Fruit fly (Drosophila melanogaster) Kc167 (cell line): ENCODE results near the gene CG1907.

Source experiments
- Myc ChIP-seq: fragments of >200 bp; optimal IDR thresholded peaks from 2 replicates; lab custom pipeline; 2017; ENCODE audit warnings: missing external identifiers
- Sin3A ChIP-seq: fragments of >200 bp; optimal IDR thresholded peaks from 2 replicates; lab custom pipeline; 2018; ENCODE audit warnings: missing external identifiers
- h ChIP-seq: fragments of >200 bp; optimal IDR thresholded peaks from 3 replicates; lab custom pipeline; 2018; ENCODE audit warnings: missing external identifiers
- insv ChIP-seq: fragments of >200 bp; optimal IDR thresholded peaks from 3 replicates; lab custom pipeline; 2018; ENCODE audit warnings: missing external identifiers
- psq ChIP-seq: fragments of >200 bp; optimal IDR thresholded peaks from 2 replicates; lab custom pipeline; 2017; ENCODE audit warnings: missing external identifiers
- ttk ChIP-seq: sonication (Bioruptor generic); optimal IDR thresholded peaks from 2 replicates; lab custom pipeline; 2017; ENCODE audit warnings: missing external identifiers

Gene CG1907

dm6 chr3R:29592139-29592814, 26.6 kb upstream of the CG1907 start:
- no peak for TF ChIP-seq Sin3A
- no peak for TF ChIP-seq Myc (lab: Kevin White, UChicago)
- no peak for TF ChIP-seq insv (lab: Kevin White, UChicago)
- no peak for TF ChIP-seq h
- TF ChIP-seq psq (lab: Kevin White, UChicago), result no peak
- no peak for TF ChIP-seq ttk (lab: Kevin White, UChicago)

DNA sequence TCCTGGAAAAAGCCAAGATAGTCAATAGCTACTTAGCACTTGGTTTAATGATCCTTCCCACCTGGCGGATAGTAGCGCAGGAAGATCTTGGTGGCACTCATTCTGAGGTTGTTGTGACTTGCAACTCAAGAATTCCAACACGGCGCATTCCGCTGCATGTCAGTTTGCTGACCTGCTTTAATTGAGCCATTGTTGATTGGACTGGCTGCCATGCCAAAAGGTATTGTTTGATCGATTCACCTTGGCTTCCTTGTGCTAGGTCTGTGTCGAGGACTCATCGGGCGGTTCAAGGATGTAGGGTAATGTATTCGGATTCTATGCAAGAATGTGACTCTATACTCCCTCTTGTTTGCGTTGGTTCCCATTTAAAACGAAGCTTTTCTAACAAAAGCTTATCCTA, 18.1 kb upstream of the CG1907 start, which contains the start of gene CG7568:
CG7568 (minus strand) TSS at position 101 of the 400 bp plus-strand sequence.
- no peak for TF ChIP-seq insv (lab: Kevin White, UChicago)
- no peak for TF ChIP-seq psq (lab: Kevin White, UChicago)
- TF ChIP-seq Sin3A, result no peak
- TF ChIP-seq h, result no peak
- no peak for TF ChIP-seq ttk (lab: Kevin White, UChicago)
- no peak for TF ChIP-seq Myc (lab: Kevin White, UChicago)

dm6 chr3R:29608177-29608576, 10.7 kb upstream of the CG1907 start, which contains the start of gene Diedel2:
TSS of gene Diedel2 (plus strand) at chr3R:29608477.
- TF ChIP-seq h (no peak), insv (lab: Kevin White, UChicago) (no peak), Myc (lab: Kevin White, UChicago) (no peak), Sin3A (no peak), psq (lab: Kevin White, UChicago) (no peak), ttk (lab: Kevin White, UChicago) (no peak)

DNA sequence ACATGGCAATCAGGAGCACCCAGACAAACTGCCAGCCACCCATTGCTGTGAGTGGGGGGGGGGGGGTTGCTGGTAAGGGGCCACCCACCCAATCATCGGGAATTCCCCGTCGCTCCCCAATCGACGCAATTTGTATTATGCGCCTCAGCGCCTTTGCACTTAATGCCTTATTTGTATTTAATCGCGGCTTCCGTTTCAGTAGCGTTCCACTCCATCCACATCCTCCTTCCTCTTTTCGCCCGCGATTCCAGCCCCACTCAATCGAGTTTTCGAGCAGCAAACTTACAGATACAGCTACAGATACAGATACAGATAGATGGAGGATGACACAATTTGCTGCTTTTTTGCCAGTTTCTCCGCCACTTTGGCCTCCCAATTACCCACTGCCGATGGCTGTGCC, 7.9 kb upstream of the CG1907 start:
- TF ChIP-seq Myc (lab: Kevin White, UChicago) (no peak), h (no peak), ttk (lab: Kevin White, UChicago) (no peak), psq (lab: Kevin White, UChicago) (no peak), Sin3A (no peak), insv (lab: Kevin White, UChicago) (no peak)

DNA sequence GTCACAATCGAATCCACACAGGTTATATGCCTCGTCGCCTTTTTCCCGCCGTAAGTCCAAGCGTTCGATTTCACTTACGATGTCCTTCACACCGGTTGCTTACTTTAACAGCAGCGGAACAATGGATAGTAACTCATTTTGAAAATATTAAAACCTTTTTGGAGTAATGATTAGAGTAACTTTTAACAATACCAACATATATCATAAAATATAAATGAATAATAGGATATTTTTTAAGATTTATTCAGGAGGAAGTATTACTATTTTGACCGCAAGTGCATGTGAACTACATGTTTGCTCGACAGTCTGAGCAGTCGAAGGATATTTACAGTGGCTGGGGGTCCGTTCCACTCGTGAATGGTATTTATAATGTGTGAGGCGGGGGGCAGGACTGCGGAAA, 1.7 kb upstream of the CG1907 start:
- TF ChIP-seq insv (lab: Kevin White, UChicago) (no peak), psq (lab: Kevin White, UChicago) (no peak), Myc (lab: Kevin White, UChicago) (no peak), ttk (lab: Kevin White, UChicago) (no peak), h (no peak), Sin3A (no peak)

- TF ChIP-seq Myc (lab: Kevin White, UChicago), result no peak
- TF ChIP-seq ttk (lab: Kevin White, UChicago), result no peak
- TF ChIP-seq psq (lab: Kevin White, UChicago), result no peak
- TF ChIP-seq insv (lab: Kevin White, UChicago), result no peak
- TF ChIP-seq h, result no peak
- TF ChIP-seq Sin3A, result no peak
These were observed 1.1 kb upstream of the CG1907 start for dm6 chr3R:29617709-29618212.

DNA sequence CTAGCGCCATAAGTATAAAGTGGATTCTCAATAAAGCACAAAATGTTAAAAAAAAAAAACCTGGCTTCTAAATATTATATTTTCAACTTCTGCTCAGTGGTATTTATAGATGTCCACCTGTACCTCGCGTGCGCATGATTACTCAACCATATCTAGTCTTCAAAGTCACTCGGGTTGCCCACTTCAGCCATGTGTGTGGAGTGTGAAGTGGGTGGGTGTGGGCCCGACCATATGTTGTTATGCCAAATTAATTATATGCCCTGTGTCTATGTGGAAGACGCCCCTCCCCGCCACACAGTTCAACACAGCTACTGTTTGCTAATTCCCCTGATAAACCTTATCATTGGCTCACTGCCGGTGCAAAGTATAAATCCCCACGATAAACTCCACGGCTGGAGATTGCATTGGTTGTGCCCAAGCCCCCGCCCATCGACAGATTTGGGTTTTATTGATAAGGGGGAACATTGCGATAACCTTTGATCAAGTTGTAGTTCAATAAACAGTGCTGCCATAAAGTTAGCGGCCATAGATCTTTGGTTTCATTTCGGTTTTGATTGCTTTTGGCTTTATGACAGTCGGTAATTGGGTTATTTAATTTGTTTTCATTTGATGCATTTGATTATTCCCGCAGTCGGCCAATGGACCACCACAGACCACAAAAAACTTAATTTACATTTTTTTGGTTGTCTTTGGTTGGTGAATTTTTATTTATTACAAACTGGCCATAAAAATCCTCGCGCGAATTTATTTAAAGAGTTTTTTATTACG, 2.0 kb downstream of the CG1907 start:
- no peak for TF ChIP-seq psq (lab: Kevin White, UChicago)
- no peak for TF ChIP-seq Sin3A
- no peak for TF ChIP-seq ttk (lab: Kevin White, UChicago)
- no peak for TF ChIP-seq Myc (lab: Kevin White, UChicago)
- no peak for TF ChIP-seq insv (lab: Kevin White, UChicago)
- no peak for TF ChIP-seq h

- TF ChIP-seq ttk (lab: Kevin White, UChicago), result no peak
- TF ChIP-seq h, result no peak
- TF ChIP-seq insv (lab: Kevin White, UChicago), result no peak
- TF ChIP-seq psq (lab: Kevin White, UChicago), result no peak
- TF ChIP-seq Myc (lab: Kevin White, UChicago), result no peak
- no peak for TF ChIP-seq Sin3A
These were observed 7.0 kb downstream of the CG1907 start for dm6 chr3R:29625883-29626282.

DNA sequence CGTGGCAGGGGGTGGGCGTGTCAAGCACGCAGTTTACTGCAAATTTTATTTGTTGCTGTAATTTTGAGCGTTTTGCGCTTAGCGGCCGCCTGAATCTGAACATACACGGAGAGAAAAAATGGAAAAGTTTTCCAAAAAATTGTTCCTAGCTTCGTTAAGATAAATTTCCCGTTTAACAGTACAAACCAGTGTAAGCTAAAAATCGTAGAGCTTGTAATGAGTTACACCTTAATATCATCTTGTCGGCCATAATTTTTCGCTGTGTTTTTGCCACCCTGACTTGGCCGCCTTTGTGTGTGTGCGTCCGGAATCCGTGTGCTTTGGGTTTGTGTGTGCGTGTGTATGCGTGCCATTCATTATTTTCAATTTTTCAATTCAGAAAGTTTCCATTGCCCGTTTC, 32.6 kb downstream of the CG1907 start:
- TF ChIP-seq Sin3A (no peak), Myc (lab: Kevin White, UChicago) (no peak), psq (lab: Kevin White, UChicago) (no peak), h (no peak), ttk (lab: Kevin White, UChicago) (no peak), insv (lab: Kevin White, UChicago) (no peak)

dm6 chr3R:29659950-29660349, 41.1 kb downstream of the CG1907 start, which contains the start of gene Dop1R2:
TSS of gene Dop1R2 (minus strand) at chr3R:29659984.
- TF ChIP-seq insv (lab: Kevin White, UChicago) (no peak), h (no peak), Myc (lab: Kevin White, UChicago) (no peak), Sin3A (no peak), psq (lab: Kevin White, UChicago) (no peak), ttk (lab: Kevin White, UChicago) (no peak)

dm6 chr3R:29664183-29664829, 45.4 kb downstream of the CG1907 start, which contains the start of gene ppk21:
TSS of gene ppk21 (plus strand) at chr3R:29664779.
- no peak for TF ChIP-seq ttk (lab: Kevin White, UChicago)
- no peak for TF ChIP-seq psq (lab: Kevin White, UChicago)
- TF ChIP-seq insv (lab: Kevin White, UChicago), result no peak
- no peak for TF ChIP-seq Sin3A
- no peak for TF ChIP-seq h
- TF ChIP-seq Myc (lab: Kevin White, UChicago), result no peak
